Worm (Caenorhabditis elegans) whole organism, L3 larva: ENCODE measurements around the gene Y26E6A.2.

Source experiments
- elt-3 ChIP-seq, 3 experiments: fragments of 150-350 bp in 1 of 3; sonication (generic microtip) in 2 of 3; optimal IDR thresholded peaks; 2 replicates in 2 of 3; 4 replicates in 1 of 3; lab custom pipeline; 2014 to 2017; ENCODE audit warnings: missing biosample characterization in 3 of 3, missing genetic modification characterization in 3 of 3
- skn-1 ChIP-seq: fragments of 150-350 bp; optimal IDR thresholded peaks from 2 replicates; lab custom pipeline; 2014; ENCODE audit warnings: missing biosample characterization, missing genetic modification characterization

- TF ChIP-seq skn-1 (tag; lab: Kevin White, UChicago) (no peak), elt-3 (tag; optimal IDR thresholded peaks at IDR 0.05; lab: Kevin White, UChicago) (no peak)
These were observed 10.9 kb downstream of the Y26E6A.2 start, which contains the start of gene sra-39 for ce11 chrX:13903328-13903727.
